Fruit fly (Drosophila melanogaster) whole organism, embryonic: ENCODE measurements around the gene Naxe.

Experiments
- Abd-B ChIP-seq: fragments of 200-800 bp; sonication (Bioruptor generic); optimal IDR thresholded peaks from 2 replicates; lab custom pipeline; 2018; ENCODE audit warnings: missing biosample characterization, mild to moderate bottlenecking, missing genetic modification characterization, moderate library complexity
- Aef1 ChIP-seq: fragments of 200-800 bp; sonication (Bioruptor generic); IDR thresholded peaks from 3 replicates; pipeline ENCODE4 v1.3.6; 2022; ENCODE audit warnings: missing biosample characterization, missing genetic modification characterization
- Atf3 ChIP-seq: fragments of 200-800 bp; sonication (Bioruptor generic); optimal IDR thresholded peaks from 3 replicates; lab custom pipeline; 2016; ENCODE audit warnings: missing biosample characterization, missing genetic modification characterization
- CG10321 ChIP-seq: fragments of 200-800 bp; sonication (Bioruptor generic); IDR thresholded peaks from 2 replicates; pipeline ENCODE4 v1.3.6; 2022; ENCODE audit warnings: missing biosample characterization, missing genetic modification characterization
- CG10431 ChIP-seq: fragments of 200-800 bp; sonication (Bioruptor generic); optimal IDR thresholded peaks from 3 replicates; lab custom pipeline; 2018; ENCODE audit warnings: missing biosample characterization, mild to moderate bottlenecking, missing genetic modification characterization
- CG12155 ChIP-seq: fragments of 200-800 bp; sonication (Bioruptor generic); optimal IDR thresholded peaks from 3 replicates; lab custom pipeline; 2016; ENCODE audit warnings: missing biosample characterization, missing genetic modification characterization
- CG13424 ChIP-seq: fragments of 200-800 bp; sonication (Bioruptor generic); optimal IDR thresholded peaks from 2 replicates; lab custom pipeline; 2019; ENCODE audit warnings: missing biosample characterization, mild to moderate bottlenecking, missing genetic modification characterization, moderate library complexity
- CG17612 ChIP-seq: fragments of 200-800 bp; sonication (Bioruptor generic); IDR thresholded peaks from 2 replicates; pipeline ENCODE4 v1.3.6; 2022; ENCODE audit warnings: missing biosample characterization, missing genetic modification characterization
- CG17802 ChIP-seq: fragments of 200-800 bp; sonication (Bioruptor generic); optimal IDR thresholded peaks from 2 replicates; lab custom pipeline; 2018; ENCODE audit warnings: missing biosample characterization, mild to moderate bottlenecking, missing genetic modification characterization, moderate library complexity
- CG18011 ChIP-seq: fragments of 200-800 bp; sonication (Bioruptor generic); optimal IDR thresholded peaks from 2 replicates; lab custom pipeline; 2017; ENCODE audit warnings: missing biosample characterization, missing genetic modification characterization, mild to moderate bottlenecking, moderate library complexity, missing genotype
- CG2712 ChIP-seq: fragments of 200-800 bp; optimal IDR thresholded peaks from 3 replicates; lab custom pipeline; 2019; ENCODE audit warnings: missing biosample characterization, mild to moderate bottlenecking, missing genetic modification characterization, moderate library complexity
- CG3163 ChIP-seq: fragments of 200-800 bp; sonication (Bioruptor generic); optimal IDR thresholded peaks from 3 replicates; lab custom pipeline; 2016; ENCODE audit warnings: missing biosample characterization, missing genetic modification characterization
- CG32532 ChIP-seq: fragments of 200-800 bp; sonication (Bioruptor generic); IDR thresholded peaks from 2 replicates; pipeline ENCODE4 v1.3.6; 2022; ENCODE audit warnings: missing biosample characterization, missing genetic modification characterization
- CG3281 ChIP-seq: fragments of 200-800 bp; sonication (Bioruptor generic); optimal IDR thresholded peaks from 3 replicates; lab custom pipeline; 2017; ENCODE audit warnings: missing biosample characterization, mild to moderate bottlenecking, missing genetic modification characterization
- CG3995 ChIP-seq: fragments of 200-800 bp; sonication (Bioruptor generic); optimal IDR thresholded peaks from 3 replicates; lab custom pipeline; 2016; ENCODE audit warnings: missing biosample characterization, missing genetic modification characterization
- CG4282 ChIP-seq: fragments of 200-800 bp; sonication (Bioruptor generic); optimal IDR thresholded peaks from 2 replicates; lab custom pipeline; 2016; ENCODE audit warnings: missing biosample characterization, missing genetic modification characterization
- CG4360 ChIP-seq: fragments of 200-800 bp; sonication (Bioruptor generic); IDR thresholded peaks from 2 replicates; pipeline ENCODE4 v1.3.6; 2022; ENCODE audit warnings: missing biosample characterization, missing genetic modification characterization
- CG5953 ChIP-seq: fragments of 200-800 bp; sonication (Bioruptor generic); IDR thresholded peaks from 2 replicates; pipeline ENCODE4 v1.3.6; 2022; ENCODE audit warnings: missing biosample characterization, missing genetic modification characterization
- CG8944 ChIP-seq: fragments of 200-800 bp; sonication (Bioruptor generic); optimal IDR thresholded peaks from 3 replicates; lab custom pipeline; 2016; ENCODE audit warnings: missing biosample characterization, missing genetic modification characterization
- CG9876 ChIP-seq: fragments of 200-800 bp; sonication (Bioruptor generic); optimal IDR thresholded peaks from 2 replicates; lab custom pipeline; 2016; ENCODE audit warnings: missing biosample characterization, missing genetic modification characterization
- Dll ChIP-seq: fragments of 200-800 bp; sonication (Bioruptor generic); IDR thresholded peaks from 4 replicates; pipeline ENCODE4 v1.3.6; 2022; ENCODE audit warnings: missing biosample characterization, missing genetic modification characterization; ENCODE audit not compliant: partially characterized antibody
- ERR ChIP-seq: fragments of 200-800 bp; sonication (Bioruptor generic); optimal IDR thresholded peaks from 2 replicates; lab custom pipeline; 2016; ENCODE audit warnings: missing biosample characterization, missing genetic modification characterization
- HmgZ ChIP-seq: fragments of 200-800 bp; sonication (Bioruptor generic); optimal IDR thresholded peaks from 2 replicates; lab custom pipeline; 2018; ENCODE audit warnings: missing biosample characterization, mild to moderate bottlenecking, missing genetic modification characterization
- Hr3 ChIP-seq: fragments of 200-800 bp; sonication (Bioruptor generic); optimal IDR thresholded peaks from 3 replicates; lab custom pipeline; 2016; ENCODE audit warnings: missing biosample characterization, missing genetic modification characterization
- Lim3 ChIP-seq: fragments of 200-800 bp; sonication (Bioruptor generic); IDR thresholded peaks from 2 replicates; pipeline ENCODE4 v1.3.6; 2022; ENCODE audit warnings: missing biosample characterization, missing genetic modification characterization
- Nf-YB ChIP-seq: fragments of 200-800 bp; sonication (Bioruptor generic); optimal IDR thresholded peaks from 3 replicates; lab custom pipeline; 2019; ENCODE audit warnings: missing biosample characterization, mild to moderate bottlenecking, missing genetic modification characterization, moderate library complexity
- TFAM ChIP-seq: fragments of 200-800 bp; sonication (Bioruptor generic); optimal IDR thresholded peaks from 2 replicates; lab custom pipeline; 2017; ENCODE audit warnings: missing biosample characterization, missing genetic modification characterization, inconsistent platforms
- ap ChIP-seq: fragments of 200-800 bp; sonication (Bioruptor generic); IDR thresholded peaks from 2 replicates; pipeline ENCODE4 v1.3.6; 2022; ENCODE audit warnings: missing biosample characterization, missing genetic modification characterization
- bcd ChIP-seq: fragments of 200-800 bp; sonication (Bioruptor generic); optimal IDR thresholded peaks from 2 replicates; lab custom pipeline; 2017; ENCODE audit warnings: missing biosample characterization, mild to moderate bottlenecking, missing genetic modification characterization
- bigmax ChIP-seq: fragments of 200-800 bp; sonication (Bioruptor generic); optimal IDR thresholded peaks from 2 replicates; lab custom pipeline; 2018; ENCODE audit warnings: missing biosample characterization, mild to moderate bottlenecking, missing genetic modification characterization
- bowl ChIP-seq: fragments of 200-800 bp; sonication (Bioruptor generic); IDR thresholded peaks from 2 replicates; pipeline ENCODE4 v1.3.6; 2022; ENCODE audit warnings: missing biosample characterization, missing genetic modification characterization
- crc ChIP-seq: fragments of 200-800 bp; sonication (Bioruptor generic); optimal IDR thresholded peaks from 2 replicates; lab custom pipeline; 2016; ENCODE audit warnings: missing biosample characterization, missing genetic modification characterization
- dimm ChIP-seq: fragments of 200-800 bp; sonication (Bioruptor generic); IDR thresholded peaks from 2 replicates; pipeline ENCODE4 v1.3.6; 2022; ENCODE audit warnings: missing biosample characterization, missing genetic modification characterization
- dpn ChIP-seq, 2 experiments: fragments of 200-800 bp; sonication (Bioruptor generic); optimal IDR thresholded peaks; 3 replicates each; lab custom pipeline; 2016; ENCODE audit warnings: missing biosample characterization in 2 of 2, missing genetic modification characterization in 2 of 2
- eve ChIP-seq, 2 experiments: fragments of >200 bp; optimal IDR thresholded peaks; 2 replicates each; lab custom pipeline; 2017; ENCODE audit warnings: missing biosample characterization in 2 of 2, missing genetic modification characterization in 2 of 2
- fd3F ChIP-seq: fragments of 200-800 bp; sonication (Bioruptor generic); optimal IDR thresholded peaks from 2 replicates; lab custom pipeline; 2018; ENCODE audit warnings: missing biosample characterization, mild to moderate bottlenecking, missing genetic modification characterization, moderate library complexity
- gcm2 ChIP-seq: fragments of 200-800 bp; sonication (Bioruptor generic); optimal IDR thresholded peaks from 2 replicates; lab custom pipeline; 2016; ENCODE audit warnings: missing biosample characterization, missing genetic modification characterization
- gem ChIP-seq: fragments of 200-800 bp; sonication (Bioruptor generic); optimal IDR thresholded peaks from 2 replicates; lab custom pipeline; 2019; ENCODE audit warnings: missing biosample characterization, mild to moderate bottlenecking, missing genetic modification characterization, moderate library complexity
- gfzf ChIP-seq: fragments of 200-800 bp; sonication (Bioruptor generic); optimal IDR thresholded peaks from 2 replicates; lab custom pipeline; 2016; ENCODE audit warnings: missing biosample characterization, mild to moderate bottlenecking, missing genetic modification characterization, moderate library complexity
- org-1 ChIP-seq: fragments of 200-800 bp; sonication (Bioruptor generic); optimal IDR thresholded peaks from 2 replicates; lab custom pipeline; 2017; ENCODE audit warnings: missing biosample characterization, missing genetic modification characterization
- pita ChIP-seq: fragments of 200-800 bp; sonication (Bioruptor generic); optimal IDR thresholded peaks from 2 replicates; lab custom pipeline; 2017; ENCODE audit warnings: missing biosample characterization, mild to moderate bottlenecking, missing genetic modification characterization
- pnt ChIP-seq: fragments of 200-800 bp; sonication (Bioruptor generic); optimal IDR thresholded peaks from 3 replicates; lab custom pipeline; 2016; ENCODE audit warnings: missing biosample characterization, missing genetic modification characterization
- row ChIP-seq: fragments of 200-800 bp; sonication (Bioruptor generic); IDR thresholded peaks from 3 replicates; pipeline ENCODE4 v1.3.6; 2022; ENCODE audit warnings: missing biosample characterization, missing genetic modification characterization
- run ChIP-seq: fragments of 200-800 bp; sonication (Bioruptor generic); optimal IDR thresholded peaks from 3 replicates; lab custom pipeline; 2018; ENCODE audit warnings: missing biosample characterization, mild to moderate bottlenecking, missing genetic modification characterization
- sim ChIP-seq: fragments of 200-800 bp; sonication (Bioruptor generic); IDR thresholded peaks from 2 replicates; pipeline ENCODE4 v1.3.6; 2022; ENCODE audit warnings: missing biosample characterization, missing genetic modification characterization
- sqz ChIP-seq: fragments of 200-800 bp; sonication (Bioruptor generic); optimal IDR thresholded peaks from 3 replicates; lab custom pipeline; 2018; ENCODE audit warnings: missing biosample characterization, mild to moderate bottlenecking, missing genetic modification characterization
- trh ChIP-seq: fragments of 200-800 bp; sonication (Bioruptor generic); optimal IDR thresholded peaks from 2 replicates; lab custom pipeline; 2016; ENCODE audit warnings: missing biosample characterization, missing genetic modification characterization
- ttk ChIP-seq: fragments of 200-800 bp; sonication (Bioruptor generic); IDR thresholded peaks from 2 replicates; pipeline ENCODE4 v2.1.2; 2022; ENCODE audit warnings: missing biosample characterization, missing genetic modification characterization
- unc-4 ChIP-seq: fragments of 200-800 bp; sonication (Bioruptor generic); IDR thresholded peaks from 2 replicates; pipeline ENCODE4 v1.3.6; 2022; ENCODE audit warnings: missing biosample characterization, missing genetic modification characterization; ENCODE audit not compliant: partially characterized antibody
- unpg ChIP-seq: fragments of 200-800 bp; sonication (Bioruptor generic); optimal IDR thresholded peaks from 3 replicates; lab custom pipeline; 2018; ENCODE audit warnings: missing biosample characterization, mild to moderate bottlenecking, missing genetic modification characterization, moderate library complexity
- wdn ChIP-seq: fragments of 200-800 bp; sonication (Bioruptor generic); IDR thresholded peaks from 2 replicates; pipeline ENCODE4 v1.3.6; 2022; ENCODE audit warnings: missing biosample characterization, missing genetic modification characterization

The Naxe gene

DNA sequence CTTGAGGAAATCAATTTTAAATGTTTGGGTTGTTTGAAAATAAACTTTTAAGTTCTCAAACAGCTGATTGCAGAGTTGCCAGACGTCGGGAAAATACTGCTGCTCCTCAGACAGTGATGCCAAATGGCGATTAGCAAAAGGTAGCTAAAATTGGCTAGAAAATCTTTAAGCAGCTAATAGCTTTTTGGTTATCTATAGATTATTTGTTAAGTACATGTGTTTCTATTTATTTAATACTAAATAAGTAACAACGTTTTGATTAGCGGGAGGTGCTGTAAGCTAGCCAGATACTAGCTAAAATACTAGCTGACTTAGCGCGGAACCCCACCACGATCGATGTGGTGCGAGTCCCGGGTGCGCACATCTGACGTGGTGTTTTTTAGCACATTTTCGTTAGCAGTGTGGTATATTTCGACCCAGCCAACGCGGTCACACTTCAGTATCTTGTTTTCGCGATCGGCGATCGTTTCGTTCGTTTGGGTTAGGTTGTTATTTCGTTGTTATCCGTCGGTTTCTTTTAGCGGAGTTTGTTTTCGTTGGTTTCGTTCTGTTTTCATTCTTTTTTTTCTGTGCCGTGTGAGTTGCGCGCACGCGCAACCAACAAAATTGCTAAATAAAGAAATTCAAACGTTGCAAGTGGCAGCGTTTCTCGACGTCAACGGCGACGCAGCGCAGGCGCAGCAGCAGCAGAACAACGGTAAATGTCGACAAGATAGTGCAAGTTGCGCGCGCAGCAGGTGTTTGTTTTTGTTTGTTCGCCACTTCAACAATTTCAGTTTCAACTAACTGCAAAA is at the start of gene Naxe, which contains the start of gene RhoU:
Gene Naxe, minus strand, starts transcription at position 77 of the 794 bp plus-strand sequence.
Gene RhoU, plus strand, starts transcription at position 433 of the 794 bp plus-strand sequence.
- TF ChIP-seq CG5953 (GFP tag; lab: Robert Waterston, UW) = no peak
- TF ChIP-seq CG3995 (GFP tag; lab: Kevin White, UChicago) = no peak
- TF ChIP-seq row (GFP tag; lab: Robert Waterston, UW) = peak; percentile 79
- no peak for TF ChIP-seq CG10321 (GFP tag; lab: Robert Waterston, UW)
- no peak for TF ChIP-seq CG13424 (tag; lab: Kevin White, UChicago)
- TF ChIP-seq TFAM (GFP tag; lab: Kevin White, UChicago) = no peak
- peak; percentile 8; the same call in 1 of the 2 replicates for TF ChIP-seq wdn
- no peak for TF ChIP-seq ERR (GFP tag; lab: Kevin White, UChicago)
- peak; percentile 27 to 31 for TF ChIP-seq dpn (GFP tag; optimal IDR thresholded peaks at IDR 0.05; lab: Kevin White, UChicago)
- TF ChIP-seq CG18011 (GFP tag; lab: Kevin White, UChicago) = no peak
- TF ChIP-seq CG4282 (GFP tag; lab: Kevin White, UChicago) = no peak
- no peak for TF ChIP-seq ap (GFP tag; lab: Robert Waterston, UW)
- TF ChIP-seq Hr3 (GFP tag; lab: Kevin White, UChicago) = no peak
- TF ChIP-seq bowl (GFP tag; lab: Robert Waterston, UW) = no peak
- TF ChIP-seq gem (tag; lab: Kevin White, UChicago) = no peak
- TF ChIP-seq crc = no peak
- peak; percentile 20 for TF ChIP-seq CG12155
- no peak for TF ChIP-seq Dll (GFP tag; lab: Robert Waterston, UW)
- peak; percentile 37 for TF ChIP-seq CG2712 (tag; lab: Kevin White, UChicago)
- TF ChIP-seq pnt (GFP tag; lab: Kevin White, UChicago) = peak; percentile 34
- TF ChIP-seq gcm2 (GFP tag; lab: Kevin White, UChicago) = no peak
- TF ChIP-seq Atf3 (GFP tag; lab: Kevin White, UChicago) = no peak
- peak; percentile 37 for TF ChIP-seq Abd-B (GFP tag; lab: Kevin White, UChicago)
- TF ChIP-seq dimm (GFP tag; lab: Robert Waterston, UW) = no peak
- TF ChIP-seq Nf-YB (GFP tag; lab: Kevin White, UChicago) = no peak
- no peak for TF ChIP-seq sim
- no peak for TF ChIP-seq run (tag; lab: Kevin White, UChicago)
- TF ChIP-seq CG8944 = no peak
- TF ChIP-seq trh (GFP tag; lab: Kevin White, UChicago) = no peak
- no peak for TF ChIP-seq bigmax (GFP tag; lab: Kevin White, UChicago)
- TF ChIP-seq eve (GFP tag; optimal IDR thresholded peaks at IDR 0.05; lab: Kevin White, UChicago) = no peak
- no peak for TF ChIP-seq org-1 (GFP tag; lab: Kevin White, UChicago)
- no peak for TF ChIP-seq CG3281 (GFP tag; lab: Kevin White, UChicago)
- TF ChIP-seq gfzf (GFP tag; lab: Kevin White, UChicago) = peak; percentile 94
- no peak for TF ChIP-seq HmgZ
- TF ChIP-seq CG9876 (GFP tag; lab: Kevin White, UChicago) = no peak
- no peak for TF ChIP-seq unpg
- no peak for TF ChIP-seq CG4360
- TF ChIP-seq CG10431 (GFP tag; lab: Kevin White, UChicago) = no peak
- peak; percentile 74 for TF ChIP-seq pita (GFP tag; lab: Kevin White, UChicago)
- no peak for TF ChIP-seq CG17802 (tag; lab: Kevin White, UChicago)
- no peak for TF ChIP-seq unc-4 (GFP tag; lab: Robert Waterston, UW)
- no peak for TF ChIP-seq CG3163 (GFP tag; lab: Kevin White, UChicago)
- no peak for TF ChIP-seq ttk (GFP tag; lab: Robert Waterston, UW)
- TF ChIP-seq CG17612 (GFP tag; lab: Robert Waterston, UW) = no peak
- TF ChIP-seq fd3F (GFP tag; lab: Kevin White, UChicago) = no peak
- peak; percentile 36; the same call in 1 of the 3 replicates for TF ChIP-seq Aef1
- no peak for TF ChIP-seq Lim3
- no peak for TF ChIP-seq sqz (GFP tag; lab: Kevin White, UChicago)
- no peak for TF ChIP-seq bcd
- TF ChIP-seq CG32532 (GFP tag; lab: Robert Waterston, UW) = peak; percentile 69
